Worm (Caenorhabditis elegans): Measurements from ENCODE around the gene dsh-1.

- no peak for TF ChIP-seq ztf-11 (tag; optimal IDR thresholded peaks at IDR 0.05)
- TF ChIP-seq zag-1 (tag; optimal IDR thresholded peaks at IDR 0.05), result no peak
- TF ChIP-seq ZK546.5 (tag; optimal IDR thresholded peaks at IDR 0.05), result no peak
- TF ChIP-seq ama-1 (optimal IDR thresholded peaks at IDR 0.05), result no peak
Measured at ce11 chrII:5180272-5180671, 44.9 kb downstream of the dsh-1 start.

All from whole organism, L4 larva.